Worm (Caenorhabditis elegans) whole organism, late embryonic: ENCODE data around the gene Y42A5A.3.

ENCODE experiments used
- dmd-4 ChIP-seq: sonication (generic microtip); optimal IDR thresholded peaks from 2 replicates; lab custom pipeline; 2016; ENCODE audit warnings: borderline replicate concordance, missing genetic modification characterization, missing compliant biosample characterization
- lim-6 ChIP-seq: sonication (generic microtip); optimal IDR thresholded peaks from 2 replicates; lab custom pipeline; 2016; ENCODE audit warnings: missing genetic modification characterization, missing compliant biosample characterization
- sox-4 ChIP-seq: sonication (generic microtip); optimal IDR thresholded peaks from 2 replicates; lab custom pipeline; 2017; ENCODE audit warnings: mild to moderate bottlenecking, missing genetic modification characterization, inconsistent platforms, missing compliant biosample characterization
- tbx-7 ChIP-seq: sonication (generic microtip); optimal IDR thresholded peaks from 2 replicates; lab custom pipeline; 2016; ENCODE audit warnings: missing genotype, missing genetic modification characterization, missing compliant biosample characterization
- unc-55 ChIP-seq: sonication (generic microtip); optimal IDR thresholded peaks from 2 replicates; lab custom pipeline; 2017; ENCODE audit warnings: missing biosample characterization, missing genetic modification reagents, missing genetic modification characterization

- TF ChIP-seq lim-6 (tag; lab: Kevin White, UChicago) (no peak), sox-4 (tag; lab: Kevin White, UChicago) (no peak), dmd-4 (no peak), unc-55 (GFP tag; lab: Kevin White, UChicago) (no peak), tbx-7 (tag; lab: Kevin White, UChicago) (no peak)
These were observed 25.5 kb upstream of the Y42A5A.3 start for ce11 chrV:11121247-11121646.
